Fruit fly (Drosophila melanogaster) whole organism, embryonic: Measurements from ENCODE around the gene Trm7-32.
A peak's percentile ranks its signal among the peaks of the same experiment; 100 is the strongest.

Experiments
- Abd-B ChIP-seq: fragments of 200-800 bp; sonication (Bioruptor generic); optimal IDR thresholded peaks from 2 replicates; lab custom pipeline; 2018; ENCODE audit warnings: missing biosample characterization, mild to moderate bottlenecking, missing genetic modification characterization, moderate library complexity
- B-H2 ChIP-seq: fragments of 200-800 bp; sonication (Bioruptor generic); optimal IDR thresholded peaks from 2 replicates; lab custom pipeline; 2018; ENCODE audit warnings: missing biosample characterization, mild to moderate bottlenecking, missing genetic modification characterization
- BEAF-32 ChIP-seq: fragments of 200-800 bp; sonication (Bioruptor generic); optimal IDR thresholded peaks from 3 replicates; lab custom pipeline; 2017; ENCODE audit warnings: missing biosample characterization, missing genetic modification characterization, mild to moderate bottlenecking, moderate library complexity, missing genetic modification reagents
- Bteb2 ChIP-seq: fragments of 200-800 bp; sonication (Bioruptor generic); optimal IDR thresholded peaks from 2 replicates; lab custom pipeline; 2016; ENCODE audit warnings: missing biosample characterization, missing genetic modification characterization
- CG12744 ChIP-seq: fragments of 200-800 bp; sonication (Bioruptor generic); optimal IDR thresholded peaks from 2 replicates; lab custom pipeline; 2016; ENCODE audit warnings: missing biosample characterization, missing genetic modification characterization
- CG13624 ChIP-seq: fragments of 200-800 bp; sonication (Bioruptor generic); optimal IDR thresholded peaks from 2 replicates; lab custom pipeline; 2016; ENCODE audit warnings: missing biosample characterization, missing genetic modification characterization
- CG13894 ChIP-seq: fragments of 200-800 bp; sonication (Bioruptor generic); optimal IDR thresholded peaks from 3 replicates; lab custom pipeline; 2018; ENCODE audit warnings: missing biosample characterization, mild to moderate bottlenecking, missing genetic modification characterization, moderate library complexity
- CG14667 ChIP-seq: fragments of 200-800 bp; sonication (Bioruptor generic); IDR thresholded peaks from 2 replicates; pipeline ENCODE4 v1.3.6; 2022; ENCODE audit warnings: missing biosample characterization, missing genetic modification characterization
- CG15696 ChIP-seq: fragments of 200-800 bp; sonication (Bioruptor generic); optimal IDR thresholded peaks from 2 replicates; lab custom pipeline; 2019; ENCODE audit warnings: missing biosample characterization, mild to moderate bottlenecking, missing genetic modification characterization, moderate library complexity
- CG17385 ChIP-seq: fragments of 200-800 bp; sonication (Bioruptor generic); optimal IDR thresholded peaks from 3 replicates; lab custom pipeline; 2018; ENCODE audit warnings: missing biosample characterization, mild to moderate bottlenecking, missing genetic modification characterization
- CG17568 ChIP-seq: fragments of 200-800 bp; sonication (Bioruptor generic); optimal IDR thresholded peaks from 2 replicates; lab custom pipeline; 2018; ENCODE audit warnings: missing biosample characterization, mild to moderate bottlenecking, missing genetic modification characterization, moderate library complexity
- CG17612 ChIP-seq: fragments of 200-800 bp; sonication (Bioruptor generic); IDR thresholded peaks from 2 replicates; pipeline ENCODE4 v1.3.6; 2022; ENCODE audit warnings: missing biosample characterization, missing genetic modification characterization
- CG18599 ChIP-seq: fragments of 200-800 bp; sonication (Bioruptor generic); optimal IDR thresholded peaks from 3 replicates; lab custom pipeline; 2017; ENCODE audit warnings: missing biosample characterization, missing genetic modification characterization, mild to moderate bottlenecking, moderate library complexity, missing genetic modification reagents
- CG18619 ChIP-seq: fragments of 200-800 bp; sonication (Bioruptor generic); optimal IDR thresholded peaks from 3 replicates; lab custom pipeline; 2017; ENCODE audit warnings: missing biosample characterization, mild to moderate bottlenecking, missing genetic modification characterization
- CG30403 ChIP-seq: fragments of 200-800 bp; sonication (Bioruptor generic); optimal IDR thresholded peaks from 3 replicates; lab custom pipeline; 2016; ENCODE audit warnings: missing biosample characterization, missing genetic modification characterization
- CG3838 ChIP-seq: fragments of 200-800 bp; sonication (Bioruptor generic); optimal IDR thresholded peaks from 3 replicates; lab custom pipeline; 2016; ENCODE audit warnings: missing biosample characterization, missing genetic modification characterization
- CG4707 ChIP-seq: fragments of 200-800 bp; sonication (Bioruptor generic); optimal IDR thresholded peaks from 2 replicates; lab custom pipeline; 2018; ENCODE audit warnings: missing biosample characterization, mild to moderate bottlenecking, missing genetic modification characterization, moderate library complexity
- CG6791 ChIP-seq: fragments of 200-800 bp; sonication (Bioruptor generic); IDR thresholded peaks from 3 replicates; pipeline ENCODE4 v1.3.6; 2022; ENCODE audit warnings: missing biosample characterization, missing genetic modification characterization; ENCODE audit not compliant: partially characterized antibody
- CG8281 ChIP-seq: fragments of 200-800 bp; sonication (Bioruptor generic); optimal IDR thresholded peaks from 2 replicates; lab custom pipeline; 2018; ENCODE audit warnings: missing biosample characterization, mild to moderate bottlenecking, missing genetic modification characterization, moderate library complexity
- CG8359 ChIP-seq: fragments of 200-800 bp; sonication (Bioruptor generic); optimal IDR thresholded peaks from 2 replicates; lab custom pipeline; 2017; ENCODE audit warnings: missing biosample characterization, mild to moderate bottlenecking, missing genetic modification characterization, borderline replicate concordance
- CG8478 ChIP-seq: fragments of >200 bp; optimal IDR thresholded peaks from 2 replicates; lab custom pipeline; 2018
- CG8924 ChIP-seq: fragments of 200-800 bp; optimal IDR thresholded peaks from 3 replicates; lab custom pipeline; 2019; ENCODE audit warnings: missing biosample characterization, mild to moderate bottlenecking, missing genetic modification characterization, moderate library complexity
- CG9727 ChIP-seq: fragments of 200-800 bp; sonication (Bioruptor generic); optimal IDR thresholded peaks from 3 replicates; lab custom pipeline; 2017; ENCODE audit warnings: missing biosample characterization, mild to moderate bottlenecking, missing genetic modification characterization
- Dfd ChIP-seq, 2 experiments: fragments of >200 bp; optimal IDR thresholded peaks; 2 replicates each; lab custom pipeline; 2017; ENCODE audit warnings: missing biosample characterization in 2 of 2, missing genetic modification characterization in 2 of 2
- Doc3 ChIP-seq: fragments of 200-800 bp; sonication (Bioruptor generic); IDR thresholded peaks from 3 replicates; pipeline ENCODE4 v1.3.6; 2022; ENCODE audit warnings: missing biosample characterization, missing genetic modification characterization; ENCODE audit not compliant: partially characterized antibody
- E2f2 ChIP-seq: fragments of 200-800 bp; sonication (Bioruptor generic); IDR thresholded peaks from 2 replicates; pipeline ENCODE4 v1.3.6; 2022; ENCODE audit warnings: missing biosample characterization, missing genetic modification characterization
- Gug ChIP-seq: fragments of 200-800 bp; sonication (Bioruptor generic); IDR thresholded peaks from 4 replicates; pipeline ENCODE4 v1.3.6; 2022; ENCODE audit warnings: missing biosample characterization, missing genetic modification characterization
- H15 ChIP-seq: fragments of 200-800 bp; sonication (Bioruptor generic); IDR thresholded peaks from 3 replicates; pipeline ENCODE4 v1.3.6; 2022; ENCODE audit warnings: missing biosample characterization, missing genetic modification characterization
- Hr78 ChIP-seq, 2 experiments: fragments of 200-800 bp in 1 of 2; fragments of >200 bp in 1 of 2; sonication (Bioruptor generic) in 1 of 2; optimal IDR thresholded peaks; 2 replicates each; lab custom pipeline; 2017 to 2019; ENCODE audit warnings: missing biosample characterization in 2 of 2, missing genetic modification characterization in 2 of 2, mild to moderate bottlenecking in 1 of 2, moderate library complexity in 1 of 2
- Kr ChIP-seq: fragments of 200-800 bp; sonication (Bioruptor generic); optimal IDR thresholded peaks from 2 replicates; lab custom pipeline; 2017; ENCODE audit warnings: missing biosample characterization, mild to moderate bottlenecking, missing genetic modification characterization
- MESR4 ChIP-seq: fragments of 200-800 bp; sonication (Bioruptor generic); optimal IDR thresholded peaks from 2 replicates; lab custom pipeline; 2018; ENCODE audit warnings: missing biosample characterization, mild to moderate bottlenecking, missing genetic modification characterization, moderate library complexity
- NFAT ChIP-seq: fragments of 200-800 bp; sonication (Bioruptor generic); IDR thresholded peaks from 2 replicates; pipeline ENCODE4 v1.3.6; 2022; ENCODE audit warnings: missing biosample characterization, missing genetic modification characterization
- Spps ChIP-seq: fragments of 200-800 bp; sonication (Bioruptor generic); optimal IDR thresholded peaks from 2 replicates; lab custom pipeline; 2018; ENCODE audit warnings: missing biosample characterization, mild to moderate bottlenecking, missing genetic modification characterization
- Usf ChIP-seq: fragments of 200-800 bp; sonication (Bioruptor generic); optimal IDR thresholded peaks from 2 replicates; lab custom pipeline; 2017; ENCODE audit warnings: missing genotype, missing biosample characterization, missing genetic modification characterization
- Xbp1 ChIP-seq: fragments of 200-800 bp; sonication (Bioruptor generic); optimal IDR thresholded peaks from 3 replicates; lab custom pipeline; 2016; ENCODE audit warnings: missing biosample characterization, mild to moderate bottlenecking, missing genetic modification characterization
- ato ChIP-seq: fragments of 200-800 bp; sonication (Bioruptor generic); IDR thresholded peaks from 2 replicates; pipeline ENCODE4 v1.3.6; 2022; ENCODE audit warnings: missing biosample characterization, missing genetic modification characterization; ENCODE audit not compliant: partially characterized antibody
- cad ChIP-seq: fragments of >200 bp; optimal IDR thresholded peaks from 2 replicates; lab custom pipeline; 2017; ENCODE audit warnings: missing biosample characterization, missing genetic modification characterization
- eve ChIP-seq, 2 experiments: fragments of >200 bp; optimal IDR thresholded peaks; 2 replicates each; lab custom pipeline; 2017; ENCODE audit warnings: missing biosample characterization in 2 of 2, missing genetic modification characterization in 2 of 2
- fd64A ChIP-seq: fragments of 200-800 bp; sonication (Bioruptor generic); optimal IDR thresholded peaks from 3 replicates; lab custom pipeline; 2018; ENCODE audit warnings: missing biosample characterization, mild to moderate bottlenecking, missing genetic modification characterization
- hb ChIP-seq: fragments of 200-800 bp; sonication (Bioruptor generic); IDR thresholded peaks from 3 replicates; pipeline ENCODE4 v1.3.6; 2022; ENCODE audit warnings: missing biosample characterization, missing genetic modification characterization; ENCODE audit not compliant: partially characterized antibody
- lmd ChIP-seq: fragments of 200-800 bp; sonication (Bioruptor generic); IDR thresholded peaks from 2 replicates; pipeline ENCODE4 v1.3.6; 2022; ENCODE audit warnings: missing biosample characterization, missing genetic modification characterization
- maf-S ChIP-seq: fragments of 200-800 bp; sonication (Bioruptor generic); optimal IDR thresholded peaks from 2 replicates; lab custom pipeline; 2016; ENCODE audit warnings: missing biosample characterization, missing genetic modification characterization
- nau ChIP-seq: fragments of 200-800 bp; sonication (Bioruptor generic); optimal IDR thresholded peaks from 3 replicates; lab custom pipeline; 2017; ENCODE audit warnings: missing biosample characterization, mild to moderate bottlenecking, missing genetic modification characterization, missing genetic modification reagents
- pb ChIP-seq: fragments of 200-800 bp; sonication (Bioruptor generic); optimal IDR thresholded peaks from 3 replicates; lab custom pipeline; 2016; ENCODE audit warnings: missing biosample characterization, missing genetic modification characterization
- pho ChIP-seq: fragments of 200-800 bp; sonication (Bioruptor generic); optimal IDR thresholded peaks from 2 replicates; lab custom pipeline; 2016; ENCODE audit warnings: missing biosample characterization, missing genetic modification characterization
- pnt ChIP-seq: fragments of 200-800 bp; sonication (Bioruptor generic); optimal IDR thresholded peaks from 3 replicates; lab custom pipeline; 2016; ENCODE audit warnings: missing biosample characterization, missing genetic modification characterization
- pros ChIP-seq: fragments of 200-800 bp; sonication (Bioruptor generic); optimal IDR thresholded peaks from 3 replicates; lab custom pipeline; 2019; ENCODE audit warnings: missing biosample characterization, mild to moderate bottlenecking, missing genetic modification characterization, moderate library complexity
- ranshi ChIP-seq: fragments of 200-800 bp; sonication (Bioruptor generic); IDR thresholded peaks from 2 replicates; pipeline ENCODE4 v1.3.6; 2022; ENCODE audit warnings: missing biosample characterization, missing genetic modification characterization
- tx ChIP-seq: fragments of 200-800 bp; sonication (Bioruptor generic); optimal IDR thresholded peaks from 2 replicates; lab custom pipeline; 2016; ENCODE audit warnings: missing biosample characterization, missing genetic modification characterization

Gene Trm7-32

DNA sequence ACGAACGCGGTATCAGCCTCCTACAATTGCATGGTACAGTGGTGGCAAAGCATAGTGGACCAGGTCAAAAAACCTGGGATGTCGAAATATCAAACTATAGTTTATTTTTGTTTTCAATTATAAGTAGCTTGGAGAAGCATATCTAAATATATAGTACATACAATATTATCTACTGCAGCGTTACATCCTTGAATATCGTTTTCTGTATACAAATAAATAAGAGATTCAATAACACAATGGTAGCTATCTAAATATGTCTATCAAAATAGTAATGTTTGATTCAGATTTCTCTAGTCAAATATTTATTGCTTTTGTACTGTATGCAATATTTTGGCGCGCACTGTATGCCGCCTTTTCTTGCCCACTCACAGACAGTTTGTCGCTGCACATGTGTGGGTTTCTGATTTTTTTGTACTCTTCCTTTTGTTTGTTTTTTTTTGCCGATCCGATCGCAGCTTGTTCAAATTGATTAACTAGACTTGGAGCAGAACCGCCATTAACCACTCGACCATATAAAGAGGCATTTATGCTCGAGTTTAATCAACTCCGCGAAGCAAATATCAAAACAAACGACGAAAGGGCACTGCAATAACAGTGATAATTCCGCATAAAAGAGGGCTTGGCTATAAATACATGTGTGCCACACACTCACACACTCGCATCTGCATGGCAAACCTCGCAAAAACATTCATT, 40.3 kb downstream of the Trm7-32 start (continued):
- TF ChIP-seq hb (GFP tag; lab: Robert Waterston, UW): no peak
- TF ChIP-seq CG18599 (GFP tag; lab: Kevin White, UChicago): peak; percentile 95
- no peak for TF ChIP-seq BEAF-32 (GFP tag; lab: Kevin White, UChicago)
- TF ChIP-seq cad (GFP tag; lab: Kevin White, UChicago): no peak
- peak; percentile 66 for TF ChIP-seq Kr (GFP tag; lab: Kevin White, UChicago)
- TF ChIP-seq pho (GFP tag; lab: Kevin White, UChicago): peak; percentile 89
- TF ChIP-seq pnt (GFP tag; lab: Kevin White, UChicago): peak; percentile 87
- TF ChIP-seq Hr78 (GFP tag; optimal IDR thresholded peaks at IDR 0.05; lab: Kevin White, UChicago): peak in 1 of 2 experiments; percentile 91
- peak; percentile 87 for TF ChIP-seq CG8281 (tag; lab: Kevin White, UChicago)
- TF ChIP-seq fd64A: peak; percentile 65
- TF ChIP-seq ranshi (GFP tag; lab: Robert Waterston, UW): peak; percentile 93
- TF ChIP-seq CG8478 (lab: Kevin White, UChicago): no peak
- TF ChIP-seq eve (GFP tag; optimal IDR thresholded peaks at IDR 0.05; lab: Kevin White, UChicago): no peak
- peak; percentile 94 for TF ChIP-seq Spps (tag; lab: Kevin White, UChicago)
- peak; percentile 97 for TF ChIP-seq CG30403 (GFP tag; lab: Kevin White, UChicago)
- peak; percentile 93 for TF ChIP-seq Gug (GFP tag; lab: Robert Waterston, UW)
- TF ChIP-seq lmd (GFP tag; lab: Robert Waterston, UW): peak; percentile 94
- TF ChIP-seq Dfd (GFP tag; optimal IDR thresholded peaks at IDR 0.05; lab: Kevin White, UChicago): no peak
- TF ChIP-seq CG4707 (GFP tag; lab: Kevin White, UChicago): peak; percentile 85
- TF ChIP-seq Bteb2 (GFP tag; lab: Kevin White, UChicago): peak; percentile 91
- peak; percentile 90 for TF ChIP-seq Abd-B
- peak; percentile 85 for TF ChIP-seq pb
- peak; percentile 74 for TF ChIP-seq CG13894
- no peak for TF ChIP-seq Doc3 (GFP tag; lab: Robert Waterston, UW)
- peak; percentile 89 for TF ChIP-seq H15
- no peak for TF ChIP-seq CG6791 (GFP tag; lab: Robert Waterston, UW)
- TF ChIP-seq B-H2 (GFP tag; lab: Kevin White, UChicago): peak; percentile 68
- peak; percentile 92 for TF ChIP-seq CG13624 (GFP tag; lab: Kevin White, UChicago)
- peak; percentile 95 for TF ChIP-seq Xbp1 (GFP tag; lab: Kevin White, UChicago)
- TF ChIP-seq CG18619 (GFP tag; lab: Kevin White, UChicago): peak; percentile 95
- peak; percentile 92 for TF ChIP-seq CG17568 (GFP tag; lab: Kevin White, UChicago)
- TF ChIP-seq ato (GFP tag; lab: Robert Waterston, UW): no peak
- peak; percentile 97 for TF ChIP-seq CG9727 (GFP tag; lab: Kevin White, UChicago)
- TF ChIP-seq E2f2: peak; percentile 78
- peak; percentile 77 for TF ChIP-seq tx (GFP tag; lab: Kevin White, UChicago)
- TF ChIP-seq CG15696 (tag; lab: Kevin White, UChicago): peak; percentile 85
- peak; percentile 64 for TF ChIP-seq pros (GFP tag; lab: Kevin White, UChicago)
- peak; percentile 84 for TF ChIP-seq CG14667
- peak; percentile 90 for TF ChIP-seq CG12744 (GFP tag; lab: Kevin White, UChicago)
- TF ChIP-seq Usf (GFP tag; lab: Kevin White, UChicago): peak; percentile 87
- peak; percentile 79 for TF ChIP-seq CG8359
- peak; percentile 94 for TF ChIP-seq CG17385 (GFP tag; lab: Kevin White, UChicago)
- TF ChIP-seq maf-S (GFP tag; lab: Kevin White, UChicago): peak; percentile 87
- TF ChIP-seq MESR4 (GFP tag; lab: Kevin White, UChicago): peak; percentile 15
- TF ChIP-seq NFAT: peak; percentile 85
- TF ChIP-seq nau (GFP tag; lab: Kevin White, UChicago): peak; percentile 97
- TF ChIP-seq CG8924 (tag; lab: Kevin White, UChicago): peak; percentile 96
- TF ChIP-seq CG3838 (GFP tag; lab: Kevin White, UChicago): peak; percentile 90
- peak; percentile 81 for TF ChIP-seq CG17612
